Fruit fly (Drosophila melanogaster) whole organism, pupa: ENCODE data around the gene Dhc16F.

Source experiments
- CG8159 ChIP-seq: fragments of 200-800 bp; sonication (Bioruptor generic); optimal IDR thresholded peaks from 3 replicates; lab custom pipeline; 2018; ENCODE audit warnings: missing biosample characterization, mild to moderate bottlenecking, missing genetic modification characterization, moderate library complexity
- Pif1A ChIP-seq: fragments of 200-800 bp; sonication (Bioruptor generic); optimal IDR thresholded peaks from 3 replicates; lab custom pipeline; 2016; ENCODE audit warnings: missing biosample characterization, missing genetic modification characterization
- gl ChIP-seq: fragments of 200-800 bp; sonication (Bioruptor generic); optimal IDR thresholded peaks from 2 replicates; lab custom pipeline; 2018; ENCODE audit warnings: missing biosample characterization, mild to moderate bottlenecking, missing genetic modification characterization
- rn ChIP-seq: fragments of 200-800 bp; sonication (Bioruptor generic); IDR thresholded peaks from 2 replicates; pipeline ENCODE4 v1.3.6; 2022; ENCODE audit warnings: missing biosample characterization, missing genetic modification characterization

DNA sequence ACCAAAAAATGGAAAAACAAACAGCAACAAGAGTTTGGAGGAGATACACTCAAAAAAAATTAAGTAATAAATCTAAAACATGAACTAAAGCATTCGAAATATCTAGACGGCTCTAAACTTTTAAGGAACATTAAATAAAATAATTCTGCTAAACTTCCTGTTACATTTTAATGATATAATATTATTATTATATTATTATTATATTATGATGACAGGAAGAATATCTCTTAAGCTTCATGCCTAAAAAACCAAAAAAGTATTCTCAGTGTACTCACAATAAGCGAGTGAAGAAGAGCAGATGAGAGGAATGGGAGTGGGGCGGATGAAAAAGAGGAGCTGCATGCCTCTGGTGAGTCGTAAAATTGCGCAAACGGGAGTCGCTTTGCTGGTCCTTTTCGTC lies 6.2 kb upstream of the Dhc16F start:
- TF ChIP-seq CG8159 (tag; lab: Kevin White, UChicago) (no peak), gl (tag; lab: Kevin White, UChicago) (no peak), rn (no peak), Pif1A (GFP tag; lab: Kevin White, UChicago) (no peak)
